Fruit fly (Drosophila melanogaster): ENCODE measurements around the gene CG31871.

DNA sequence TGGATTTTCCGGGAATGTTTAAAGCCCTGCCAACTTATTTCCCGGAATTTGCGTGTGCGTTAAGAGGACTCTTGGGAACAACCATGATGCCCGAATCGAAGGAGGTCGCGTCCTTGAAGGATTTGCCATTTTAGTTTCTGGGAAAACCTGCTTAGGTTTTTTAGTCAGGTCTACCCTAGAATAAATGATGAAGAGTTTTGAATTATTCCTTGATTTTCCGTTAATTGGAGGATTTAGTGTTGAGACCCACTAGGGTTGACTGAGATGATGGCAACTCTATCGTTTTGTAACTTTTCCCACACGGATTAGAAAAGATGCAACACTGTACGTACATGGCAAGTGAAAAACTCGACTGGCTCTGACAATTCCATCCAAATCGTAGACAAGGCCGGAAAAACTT lies 10.6 kb upstream of the CG31871 start, which contains the start of gene dbf:
- TF ChIP-seq Abd-B (GFP tag; optimal IDR thresholded peaks at IDR 0.05) = no peak
- no peak for TF ChIP-seq sage (GFP tag; optimal IDR thresholded peaks at IDR 0.05)
- TF ChIP-seq Dif (GFP tag; optimal IDR thresholded peaks at IDR 0.05; ENCODE audit: partially characterized antibody) = no peak

Measured in whole organism, wandering third instar larva.